Worm (Caenorhabditis elegans) whole organism, early embryonic: Measurements from ENCODE around the gene T28A11.13.

Experiments
- B0310.2 ChIP-seq: sonication (generic microtip); optimal IDR thresholded peaks from 2 replicates; lab custom pipeline; 2016; ENCODE audit warnings: mild to moderate bottlenecking, missing genetic modification characterization, missing compliant biosample characterization
- F13C5.2 ChIP-seq: sonication (generic microtip); optimal IDR thresholded peaks from 2 replicates; lab custom pipeline; 2017; ENCODE audit warnings: mild to moderate bottlenecking, missing genetic modification characterization, inconsistent platforms, missing compliant biosample characterization
- aly-1 ChIP-seq: sonication (generic microtip); optimal IDR thresholded peaks from 2 replicates; lab custom pipeline; 2016; ENCODE audit warnings: missing genetic modification characterization, missing compliant biosample characterization
- ama-1 ChIP-seq: fragments of 150-350 bp; optimal IDR thresholded peaks from 2 replicates; lab custom pipeline; 2014
- ceh-13 ChIP-seq: fragments of 200-800 bp; sonication (Bioruptor generic); optimal IDR thresholded peaks from 2 replicates; lab custom pipeline; 2018; ENCODE audit warnings: mild to moderate bottlenecking, missing genetic modification characterization, missing compliant biosample characterization
- ceh-36 ChIP-seq: sonication (generic microtip); optimal IDR thresholded peaks from 2 replicates; lab custom pipeline; 2016; ENCODE audit warnings: missing genetic modification characterization, inconsistent platforms, missing compliant biosample characterization
- ets-7 ChIP-seq: sonication (generic microtip); optimal IDR thresholded peaks from 2 replicates; lab custom pipeline; 2016; ENCODE audit warnings: missing genotype, missing genetic modification characterization, missing compliant biosample characterization
- flt-1 ChIP-seq: fragments of 200-800 bp; sonication (Bioruptor generic); IDR thresholded peaks from 2 replicates; pipeline ENCODE4 v1.3.6; 2022; ENCODE audit warnings: missing genetic modification characterization, missing compliant biosample characterization
- hmbx-1 ChIP-seq: sonication (generic microtip); optimal IDR thresholded peaks from 2 replicates; lab custom pipeline; 2016; ENCODE audit warnings: mild to moderate bottlenecking, missing genetic modification characterization, missing compliant biosample characterization
- hmg-4 ChIP-seq: fragments of 200-800 bp; sonication (Bioruptor generic); optimal IDR thresholded peaks from 2 replicates; lab custom pipeline; 2018; ENCODE audit warnings: mild to moderate bottlenecking, missing genetic modification characterization, missing compliant biosample characterization
- hnd-1 ChIP-seq: sonication (generic microtip); optimal IDR thresholded peaks from 2 replicates; lab custom pipeline; 2016; ENCODE audit warnings: missing genetic modification characterization, missing compliant biosample characterization
- pes-1 ChIP-seq: fragments of 200-800 bp; sonication (Bioruptor generic); IDR thresholded peaks from 2 replicates; pipeline ENCODE4 v1.3.6; 2022; ENCODE audit warnings: missing genetic modification reagents, missing genetic modification characterization, missing compliant biosample characterization
- scrt-1 ChIP-seq: fragments of 200-800 bp; sonication (Bioruptor generic); IDR thresholded peaks from 2 replicates; pipeline ENCODE4 v1.3.6; 2022; ENCODE audit warnings: missing genetic modification characterization, missing compliant biosample characterization
- sea-1 ChIP-seq: fragments of 200-800 bp; sonication (Bioruptor generic); conservative IDR thresholded peaks from 2 replicates; pipeline ENCODE4 v1.3.6; 2022; ENCODE audit warnings: missing genetic modification characterization, missing compliant biosample characterization
- tbx-11 ChIP-seq: fragments of 200-800 bp; sonication (Bioruptor generic); IDR thresholded peaks from 2 replicates; pipeline ENCODE4 v1.3.6; 2022; ENCODE audit warnings: missing genetic modification characterization, missing compliant biosample characterization
- tbx-37 ChIP-seq: fragments of 200-800 bp; sonication (Bioruptor generic); conservative IDR thresholded peaks from 2 replicates; pipeline ENCODE4 v1.3.6; 2022; ENCODE audit warnings: missing genetic modification reagents, missing genetic modification characterization, missing compliant biosample characterization
- tra-4 ChIP-seq: sonication (generic microtip); optimal IDR thresholded peaks from 2 replicates; lab custom pipeline; 2017; ENCODE audit warnings: missing genetic modification characterization, missing compliant biosample characterization

The T28A11.13 gene

DNA sequence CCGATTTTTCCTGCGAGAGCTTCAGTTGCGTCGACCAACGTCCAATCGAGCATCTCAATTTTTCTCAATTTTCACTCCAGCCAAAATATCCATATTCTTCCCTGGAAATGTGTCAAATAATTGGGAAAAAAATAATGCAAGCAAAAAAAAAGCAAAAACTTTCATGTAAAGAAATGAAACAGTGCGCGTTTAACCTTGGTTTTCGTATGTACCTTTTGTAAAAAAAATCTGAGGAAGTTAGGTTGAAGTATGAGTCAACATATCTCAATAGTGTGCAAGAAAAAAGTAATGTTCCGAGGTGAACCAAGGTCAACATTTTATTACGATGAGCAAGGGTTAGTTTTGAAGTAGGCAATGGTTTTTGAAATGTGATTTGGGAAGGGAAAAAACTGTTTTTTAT is at the start of gene T28A11.13:
T28A11.13 (minus strand) TSS at position 101 of the 400 bp plus-strand sequence.
- TF ChIP-seq ceh-13 (no peak), B0310.2 (tag; lab: Kevin White, UChicago) (no peak), F13C5.2 (tag; lab: Kevin White, UChicago) (no peak), ceh-36 (no peak), ets-7 (tag; lab: Kevin White, UChicago) (no peak), tra-4 (tag; lab: Kevin White, UChicago) (no peak), flt-1 (GFP tag; lab: Robert Waterston, UW) (no peak)

DNA sequence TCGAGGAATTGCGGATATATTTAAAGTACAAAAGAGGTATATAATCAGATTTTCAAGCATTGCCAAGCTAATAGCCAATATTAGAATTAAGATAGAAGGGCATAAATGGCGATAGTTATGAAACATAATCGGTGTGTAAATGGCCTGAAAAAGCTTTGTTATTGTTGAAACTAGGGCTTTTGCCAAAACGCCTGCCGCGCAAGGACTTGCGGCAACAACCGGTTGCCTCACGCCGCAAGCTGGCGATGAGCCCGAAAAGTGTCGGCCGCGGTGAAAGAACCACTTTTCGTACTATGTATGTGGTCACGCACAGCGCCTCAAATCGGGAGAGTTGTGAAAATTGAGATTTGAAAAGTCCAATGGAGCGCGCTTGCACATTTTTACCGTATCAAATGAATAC is 49.4 kb upstream of the T28A11.13 start:
- TF ChIP-seq flt-1 (GFP tag; lab: Robert Waterston, UW), result no peak

DNA sequence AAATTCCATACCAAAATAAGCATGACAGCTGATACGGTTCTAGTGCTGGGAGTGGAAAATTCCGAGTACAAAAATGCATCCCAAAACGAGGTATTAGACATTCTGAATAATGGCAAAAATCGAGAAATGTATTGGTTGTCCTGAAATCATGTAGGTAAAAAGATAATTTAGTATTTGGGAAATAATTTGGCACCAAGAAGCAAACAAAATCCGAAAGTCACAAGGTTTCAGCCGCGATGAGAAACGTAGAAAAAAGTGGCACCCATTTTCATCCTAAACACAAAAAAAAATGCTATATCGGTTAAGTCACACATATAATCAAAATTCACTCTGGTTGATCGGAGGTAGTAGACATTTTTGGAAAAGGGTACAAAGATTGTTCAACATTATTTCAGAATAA is 47.7 kb upstream of the T28A11.13 start, which contains the start of gene srx-122:
srx-122 (minus strand) TSS at position 101 of the 400 bp plus-strand sequence.
- no peak for TF ChIP-seq scrt-1
- no peak for TF ChIP-seq sea-1
- TF ChIP-seq ceh-13, result no peak
- no peak for TF ChIP-seq pes-1

DNA sequence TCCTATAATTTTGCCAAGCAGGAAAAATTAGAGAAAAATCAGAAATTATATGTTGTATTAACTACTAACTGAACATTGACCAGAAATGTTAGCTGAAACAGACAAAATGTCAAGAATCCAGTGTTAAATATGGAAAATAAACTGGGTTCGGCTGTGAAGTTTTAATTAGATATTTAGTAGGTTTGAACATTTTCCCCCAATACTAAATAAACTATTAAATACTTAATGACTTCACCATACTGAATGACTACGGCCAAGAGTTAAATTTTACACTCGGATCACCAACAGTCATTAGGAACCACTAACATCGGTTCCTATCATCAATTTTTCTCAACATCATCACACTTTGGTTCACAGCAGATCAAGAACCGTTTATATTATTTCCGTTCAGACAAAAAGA is 45.3 kb upstream of the T28A11.13 start:
- TF ChIP-seq ets-7 (tag; lab: Kevin White, UChicago), result no peak
- no peak for TF ChIP-seq flt-1 (GFP tag; lab: Robert Waterston, UW)
- TF ChIP-seq tbx-11 (GFP tag; lab: Robert Waterston, UW), result no peak
- TF ChIP-seq F13C5.2 (tag; lab: Kevin White, UChicago), result no peak
- TF ChIP-seq scrt-1, result no peak
- TF ChIP-seq tra-4 (tag; lab: Kevin White, UChicago), result no peak
- no peak for TF ChIP-seq B0310.2 (tag; lab: Kevin White, UChicago)
- no peak for TF ChIP-seq ceh-13
- TF ChIP-seq hmbx-1 (tag; lab: Kevin White, UChicago), result no peak
- no peak for TF ChIP-seq tbx-37 (GFP tag; lab: Robert Waterston, UW)

DNA sequence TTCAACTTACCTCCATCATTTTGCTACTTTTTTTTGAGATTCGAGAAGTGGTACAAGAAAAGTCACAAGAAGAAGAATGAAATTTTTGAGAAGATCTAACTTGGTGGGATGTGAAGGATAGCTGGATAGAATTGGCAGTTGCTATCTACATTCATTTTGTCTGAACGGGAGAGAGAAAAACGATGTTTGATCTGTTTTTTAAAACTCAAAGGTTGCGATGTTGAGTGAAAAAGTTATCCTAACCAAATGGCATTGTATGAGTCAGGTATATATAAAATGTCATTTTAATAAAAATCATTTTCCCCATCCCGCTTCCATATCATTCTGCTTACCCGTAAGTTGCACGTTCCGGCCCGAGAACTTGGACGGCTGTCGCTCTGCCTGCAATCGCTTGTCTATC is 39.2 kb upstream of the T28A11.13 start, which contains the start of gene F35F10.6:
F35F10.6 (minus strand) TSS at position 101 of the 400 bp plus-strand sequence.
- no peak for TF ChIP-seq hnd-1

- TF ChIP-seq pes-1 (no peak), tbx-11 (GFP tag; lab: Robert Waterston, UW) (no peak), F13C5.2 (tag; lab: Kevin White, UChicago) (no peak), ets-7 (tag; lab: Kevin White, UChicago) (no peak), tbx-37 (GFP tag; lab: Robert Waterston, UW) (no peak), hmg-4 (GFP tag; lab: Kevin White, UChicago) (no peak), hnd-1 (no peak), aly-1 (no peak), sea-1 (no peak), ceh-36 (no peak), tra-4 (tag; lab: Kevin White, UChicago) (no peak)
Measured at ce11 chrV:3288134-3288533, 38.1 kb upstream of the T28A11.13 start.

ce11 chrV:3287330-3287729 is 37.3 kb upstream of the T28A11.13 start, which contains the start of gene F35F10.7:
TSS of gene F35F10.7 (minus strand) at chrV:3287430.
- TF ChIP-seq hmbx-1 (tag; lab: Kevin White, UChicago) (no peak), sea-1 (no peak), scrt-1 (no peak), hmg-4 (GFP tag; lab: Kevin White, UChicago) (no peak), F13C5.2 (tag; lab: Kevin White, UChicago) (no peak), ceh-36 (no peak), tbx-11 (GFP tag; lab: Robert Waterston, UW) (no peak), ets-7 (tag; lab: Kevin White, UChicago) (no peak), aly-1 (no peak), B0310.2 (tag; lab: Kevin White, UChicago) (no peak), ama-1 (lab: Kevin White, UChicago) (no peak)

- TF ChIP-seq B0310.2 (tag; lab: Kevin White, UChicago), result no peak
Measured at ce11 chrV:3284629-3285028, 34.6 kb upstream of the T28A11.13 start, which contains the start of gene F35F10.5. TSS of gene F35F10.5 (plus strand) at chrV:3284929.

ce11 chrV:3282957-3283356 is 32.9 kb upstream of the T28A11.13 start, which contains the start of gene str-64:
TSS of gene str-64 (plus strand) at chrV:3283257.
- TF ChIP-seq ceh-13, result no peak
- no peak for TF ChIP-seq F13C5.2 (tag; lab: Kevin White, UChicago)

- TF ChIP-seq ceh-36 (no peak), B0310.2 (tag; lab: Kevin White, UChicago) (no peak), sea-1 (no peak), tbx-37 (GFP tag; lab: Robert Waterston, UW) (no peak), tra-4 (tag; lab: Kevin White, UChicago) (no peak), pes-1 (no peak), ama-1 (lab: Kevin White, UChicago) (no peak), aly-1 (no peak), F13C5.2 (tag; lab: Kevin White, UChicago) (no peak), ets-7 (tag; lab: Kevin White, UChicago) (no peak), hnd-1 (no peak), flt-1 (GFP tag; lab: Robert Waterston, UW) (no peak), scrt-1 (no peak)
Measured at ce11 chrV:3281523-3281922, 31.5 kb upstream of the T28A11.13 start, which contains the start of gene T28A11.25. TSS of gene T28A11.25 (plus strand) at chrV:3281823.
